Fruit fly (Drosophila melanogaster): ENCODE measurements around the gene Gr68a.

- TF ChIP-seq h (optimal IDR thresholded peaks at IDR 0.05): no peak
- TF ChIP-seq ttk (optimal IDR thresholded peaks at IDR 0.05): no peak
- no peak for TF ChIP-seq Sin3A (optimal IDR thresholded peaks at IDR 0.05)
- TF ChIP-seq insv (optimal IDR thresholded peaks at IDR 0.05): no peak
- no peak for TF ChIP-seq psq (optimal IDR thresholded peaks at IDR 0.05)
- TF ChIP-seq Myc (optimal IDR thresholded peaks at IDR 0.05): no peak
These were observed 44.4 kb downstream of the Gr68a start, which contains the start of gene Klp68D for dm6 chr3L:11795440-11795983.
